Fruit fly (Drosophila melanogaster) whole organism, embryonic: ENCODE data around the gene pnt.

Experiments
- inv ChIP-seq: fragments of 200-800 bp; sonication (Bioruptor generic); IDR thresholded peaks from 2 replicates; pipeline ENCODE4 v1.3.6; 2022; ENCODE audit warnings: missing biosample characterization, missing genetic modification characterization; ENCODE audit not compliant: partially characterized antibody
- ttk ChIP-seq: fragments of 200-800 bp; sonication (Bioruptor generic); IDR thresholded peaks from 2 replicates; pipeline ENCODE4 v2.1.2; 2022; ENCODE audit warnings: missing biosample characterization, missing genetic modification characterization

dm6 chr3R:23367540-23367939 is 21.6 kb upstream of the pnt start:
- TF ChIP-seq inv (GFP tag; lab: Robert Waterston, UW) = no peak
- TF ChIP-seq ttk = no peak
